Fruit fly (Drosophila melanogaster): ENCODE results near the gene schuy.

The schuy gene

DNA sequence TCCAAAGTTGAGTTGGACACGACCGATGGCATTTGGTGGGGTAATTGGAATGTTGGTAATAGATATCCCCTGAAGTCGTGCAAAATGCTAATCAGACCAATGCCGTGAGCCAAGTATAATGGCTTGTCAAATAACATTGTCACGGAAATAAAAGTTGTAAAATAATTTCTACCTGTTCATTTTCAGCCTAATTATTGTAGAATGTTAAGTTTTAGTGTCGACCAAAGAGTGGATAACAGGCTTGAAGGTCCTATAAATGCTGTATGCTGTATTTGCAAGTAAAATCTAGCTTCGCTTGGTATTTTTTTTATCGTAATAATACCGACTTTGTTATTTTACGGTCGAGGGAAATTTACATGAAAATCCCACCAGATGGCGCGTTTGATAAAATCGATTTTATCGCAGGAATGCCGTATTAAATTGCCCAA is 18.6 kb downstream of the schuy start (continued):
- peak; percentile 37 for TF ChIP-seq CG18262 (tag; optimal IDR thresholded peaks at IDR 0.05)
- no peak; the same call in 1 of the 2 replicates for TF ChIP-seq CG31441 (GFP tag; IDR thresholded peaks at IDR 0.05)
- no peak for TF ChIP-seq MESR4 (GFP tag; optimal IDR thresholded peaks at IDR 0.05)
- TF ChIP-seq D19B (GFP tag; optimal IDR thresholded peaks at IDR 0.05), result no peak
- TF ChIP-seq CG10321 (GFP tag; IDR thresholded peaks at IDR 0.05), result no peak
- no peak for TF ChIP-seq Ets65A (GFP tag)
- TF ChIP-seq pita (GFP tag; optimal IDR thresholded peaks at IDR 0.05), result peak; percentile 61
- no peak for TF ChIP-seq maf-S (GFP tag; optimal IDR thresholded peaks at IDR 0.05)
- no peak for TF ChIP-seq cas (GFP tag; IDR thresholded peaks at IDR 0.05)
- TF ChIP-seq CG2202 (tag; optimal IDR thresholded peaks at IDR 0.05), result peak; percentile 18
- peak; percentile 56; the same call in 2 of the 3 replicates for TF ChIP-seq ci (GFP tag; IDR thresholded peaks at IDR 0.05)
- TF ChIP-seq Spps (tag; optimal IDR thresholded peaks at IDR 0.05), result peak; percentile 4
- no peak for TF ChIP-seq CG12744 (GFP tag; optimal IDR thresholded peaks at IDR 0.05)
- peak; percentile 46 for TF ChIP-seq gsb-n (tag; optimal IDR thresholded peaks at IDR 0.05)
- no peak for TF ChIP-seq oc (tag; optimal IDR thresholded peaks at IDR 0.05)
- peak; percentile 93 for TF ChIP-seq CTCF (GFP tag; optimal IDR thresholded peaks at IDR 0.05)
- peak; percentile 9 for TF ChIP-seq tap (tag; optimal IDR thresholded peaks at IDR 0.05)
- TF ChIP-seq Awh (GFP tag; IDR thresholded peaks at IDR 0.05), result no peak
- TF ChIP-seq jigr1 (GFP tag; IDR thresholded peaks at IDR 0.05), result no peak
- TF ChIP-seq CG7786 (GFP tag; optimal IDR thresholded peaks at IDR 0.05), result no peak
- TF ChIP-seq repo (GFP tag; optimal IDR thresholded peaks at IDR 0.05), result no peak
- TF ChIP-seq gem (tag; optimal IDR thresholded peaks at IDR 0.05), result peak; percentile 7
- TF ChIP-seq CG17186 (GFP tag; optimal IDR thresholded peaks at IDR 0.05), result no peak
- no peak for TF ChIP-seq seq (GFP tag; IDR thresholded peaks at IDR 0.05)
- no peak for TF ChIP-seq CG9876 (GFP tag; optimal IDR thresholded peaks at IDR 0.05)
- TF ChIP-seq CG3847 (GFP tag; IDR thresholded peaks at IDR 0.05), result no peak
- no peak for TF ChIP-seq ase (GFP tag; IDR thresholded peaks at IDR 0.05)
- no peak for TF ChIP-seq bcd (GFP tag; optimal IDR thresholded peaks at IDR 0.05)
- TF ChIP-seq CG6175 (GFP tag; IDR thresholded peaks at IDR 0.05), result no peak
- TF ChIP-seq HLH4C (GFP tag; IDR thresholded peaks at IDR 0.05; ENCODE audit: partially characterized antibody), result no peak
- no peak for TF ChIP-seq pnt (GFP tag; optimal IDR thresholded peaks at IDR 0.05)
- peak; percentile 58 for TF ChIP-seq CG1603 (tag; optimal IDR thresholded peaks at IDR 0.05)
- no peak for TF ChIP-seq zen2 (GFP tag; IDR thresholded peaks at IDR 0.05; ENCODE audit: partially characterized antibody)
- TF ChIP-seq CG1529 (GFP tag; optimal IDR thresholded peaks at IDR 0.05), result no peak
- no peak for TF ChIP-seq CG32772 (GFP tag; IDR thresholded peaks at IDR 0.05)
- no peak for TF ChIP-seq slbo (GFP tag; IDR thresholded peaks at IDR 0.05)
- TF ChIP-seq Aef1 (GFP tag; IDR thresholded peaks at IDR 0.05), result no peak
- no peak for TF ChIP-seq CG10366 (GFP tag; IDR thresholded peaks at IDR 0.05)
- TF ChIP-seq pho (GFP tag; optimal IDR thresholded peaks at IDR 0.05), result no peak
- TF ChIP-seq sens (GFP tag), result peak; percentile 69
- TF ChIP-seq CG8290 (GFP tag; optimal IDR thresholded peaks at IDR 0.05), result no peak
- TF ChIP-seq CG8290 (tag; optimal IDR thresholded peaks at IDR 0.05), result no peak
- TF ChIP-seq mirr (GFP tag; optimal IDR thresholded peaks at IDR 0.05), result peak; percentile 8
- TF ChIP-seq fd64A (GFP tag; optimal IDR thresholded peaks at IDR 0.05), result no peak
- no peak for TF ChIP-seq Hand (GFP tag; optimal IDR thresholded peaks at IDR 0.05)
- no peak for TF ChIP-seq Atf-2 (GFP tag; optimal IDR thresholded peaks at IDR 0.05)
- TF ChIP-seq gcm2 (GFP tag; optimal IDR thresholded peaks at IDR 0.05), result no peak
- no peak for TF ChIP-seq sob (GFP tag; IDR thresholded peaks at IDR 0.05)
- peak; percentile 36 for TF ChIP-seq CoRest (tag; optimal IDR thresholded peaks at IDR 0.05)
- TF ChIP-seq trem (tag; optimal IDR thresholded peaks at IDR 0.05), result peak; percentile 43
- TF ChIP-seq hkb (optimal IDR thresholded peaks at IDR 0.05), result no peak
- TF ChIP-seq hkb (GFP tag; IDR thresholded peaks at IDR 0.05), result peak; percentile 13; the same call in 1 of the 2 replicates
- no peak for TF ChIP-seq CG8281 (tag; optimal IDR thresholded peaks at IDR 0.05)
- TF ChIP-seq Lim3 (GFP tag; IDR thresholded peaks at IDR 0.05), result no peak

All from whole organism, embryonic.